Fruit fly (Drosophila melanogaster) whole organism, embryonic: Measurements from ENCODE around the gene CG10274.

ENCODE experiments used
- B-H2 ChIP-seq: fragments of 200-800 bp; sonication (Bioruptor generic); optimal IDR thresholded peaks from 2 replicates; lab custom pipeline; 2018; ENCODE audit warnings: missing biosample characterization, mild to moderate bottlenecking, missing genetic modification characterization
- BEAF-32 ChIP-seq: fragments of 200-800 bp; sonication (Bioruptor generic); optimal IDR thresholded peaks from 3 replicates; lab custom pipeline; 2017; ENCODE audit warnings: missing biosample characterization, missing genetic modification characterization, mild to moderate bottlenecking, moderate library complexity, missing genetic modification reagents
- C15 ChIP-seq: fragments of 200-800 bp; sonication (Bioruptor generic); IDR thresholded peaks from 3 replicates; pipeline ENCODE4 v1.3.6; 2022; ENCODE audit warnings: missing biosample characterization, missing genetic modification characterization
- CG12659 ChIP-seq: fragments of 200-800 bp; sonication (Bioruptor generic); optimal IDR thresholded peaks from 3 replicates; lab custom pipeline; 2017; ENCODE audit warnings: mild to moderate bottlenecking, missing biosample characterization, missing genetic modification reagents, missing genetic modification characterization
- CG13424 ChIP-seq: fragments of 200-800 bp; sonication (Bioruptor generic); optimal IDR thresholded peaks from 2 replicates; lab custom pipeline; 2019; ENCODE audit warnings: missing biosample characterization, mild to moderate bottlenecking, missing genetic modification characterization, moderate library complexity
- CG15696 ChIP-seq: fragments of 200-800 bp; sonication (Bioruptor generic); optimal IDR thresholded peaks from 2 replicates; lab custom pipeline; 2019; ENCODE audit warnings: missing biosample characterization, mild to moderate bottlenecking, missing genetic modification characterization, moderate library complexity
- CG1602 ChIP-seq: fragments of 200-800 bp; sonication (Bioruptor generic); optimal IDR thresholded peaks from 3 replicates; lab custom pipeline; 2016; ENCODE audit warnings: missing biosample characterization, missing genetic modification characterization
- CG18599 ChIP-seq: fragments of 200-800 bp; sonication (Bioruptor generic); optimal IDR thresholded peaks from 3 replicates; lab custom pipeline; 2017; ENCODE audit warnings: missing biosample characterization, missing genetic modification characterization, mild to moderate bottlenecking, moderate library complexity, missing genetic modification reagents
- CG2116 ChIP-seq: fragments of 200-800 bp; sonication (Bioruptor generic); optimal IDR thresholded peaks from 3 replicates; lab custom pipeline; 2018; ENCODE audit warnings: missing biosample characterization, mild to moderate bottlenecking, missing genetic modification characterization
- CG30020 ChIP-seq: fragments of 200-800 bp; optimal IDR thresholded peaks from 2 replicates; lab custom pipeline; 2019; ENCODE audit warnings: missing biosample characterization, mild to moderate bottlenecking, missing genetic modification characterization, moderate library complexity
- CG33557 ChIP-seq: fragments of 200-800 bp; sonication (Bioruptor generic); optimal IDR thresholded peaks from 2 replicates; lab custom pipeline; 2019; ENCODE audit warnings: missing biosample characterization, mild to moderate bottlenecking, missing genetic modification characterization, moderate library complexity
- CG4328 ChIP-seq: fragments of 200-800 bp; sonication (Bioruptor generic); optimal IDR thresholded peaks from 3 replicates; lab custom pipeline; 2017; ENCODE audit warnings: missing biosample characterization, missing genetic modification reagents, missing genetic modification characterization
- CG4360 ChIP-seq: fragments of 200-800 bp; sonication (Bioruptor generic); IDR thresholded peaks from 2 replicates; pipeline ENCODE4 v1.3.6; 2022; ENCODE audit warnings: missing biosample characterization, missing genetic modification characterization
- CG4854 ChIP-seq: fragments of 200-800 bp; sonication (Bioruptor generic); optimal IDR thresholded peaks from 2 replicates; lab custom pipeline; 2016; ENCODE audit warnings: missing biosample characterization, missing genetic modification characterization, inconsistent platforms
- CG6813 ChIP-seq: fragments of 200-800 bp; sonication (Bioruptor generic); optimal IDR thresholded peaks from 2 replicates; lab custom pipeline; 2017; ENCODE audit warnings: missing biosample characterization, missing genetic modification characterization, mild to moderate bottlenecking, moderate library complexity, missing genetic modification reagents
- CG9727 ChIP-seq: fragments of 200-800 bp; sonication (Bioruptor generic); optimal IDR thresholded peaks from 3 replicates; lab custom pipeline; 2017; ENCODE audit warnings: missing biosample characterization, mild to moderate bottlenecking, missing genetic modification characterization
- Gug ChIP-seq: fragments of 200-800 bp; sonication (Bioruptor generic); IDR thresholded peaks from 4 replicates; pipeline ENCODE4 v1.3.6; 2022; ENCODE audit warnings: missing biosample characterization, missing genetic modification characterization
- H2.0 ChIP-seq: fragments of 200-800 bp; sonication (Bioruptor generic); IDR thresholded peaks from 2 replicates; pipeline ENCODE4 v1.3.6; 2022; ENCODE audit warnings: missing biosample characterization, missing genetic modification characterization
- Hr39 ChIP-seq: fragments of >200 bp; optimal IDR thresholded peaks from 2 replicates; lab custom pipeline; 2017
- MBD-R2 ChIP-seq: fragments of 200-800 bp; sonication (Bioruptor generic); IDR thresholded peaks from 2 replicates; pipeline ENCODE4 v1.3.6; 2022; ENCODE audit warnings: missing biosample characterization, missing genetic modification characterization
- Meics ChIP-seq: fragments of 200-800 bp; sonication (Bioruptor generic); optimal IDR thresholded peaks from 2 replicates; lab custom pipeline; 2017; ENCODE audit warnings: missing biosample characterization, mild to moderate bottlenecking, missing genetic modification characterization
- NC2α ChIP-seq: fragments of 200-800 bp; sonication (Bioruptor generic); optimal IDR thresholded peaks from 2 replicates; lab custom pipeline; 2016; ENCODE audit warnings: missing biosample characterization, missing genetic modification characterization
- crol ChIP-seq: fragments of 200-800 bp; sonication (Bioruptor generic); IDR thresholded peaks from 2 replicates; pipeline ENCODE4 v1.3.6; 2022; ENCODE audit warnings: missing biosample characterization, missing genetic modification characterization
- crp ChIP-seq, 2 experiments: fragments of 200-800 bp; sonication (Bioruptor generic); optimal IDR thresholded peaks; 2 replicates in 1 of 2; 3 replicates in 1 of 2; lab custom pipeline; 2017; ENCODE audit warnings: missing biosample characterization in 2 of 2, missing genetic modification characterization in 2 of 2, mild to moderate bottlenecking in 1 of 2, moderate library complexity in 1 of 2
- gcm ChIP-seq: fragments of 200-800 bp; sonication (Bioruptor generic); optimal IDR thresholded peaks from 2 replicates; lab custom pipeline; 2019; ENCODE audit warnings: missing biosample characterization, mild to moderate bottlenecking, missing genetic modification characterization, moderate library complexity
- gsb-n ChIP-seq: fragments of 200-800 bp; sonication (Bioruptor generic); optimal IDR thresholded peaks from 3 replicates; lab custom pipeline; 2018; ENCODE audit warnings: missing biosample characterization, mild to moderate bottlenecking, missing genetic modification characterization
- gt ChIP-seq: fragments of 200-800 bp; sonication (Bioruptor generic); IDR thresholded peaks from 2 replicates; pipeline ENCODE4 v1.3.6; 2022; ENCODE audit warnings: missing biosample characterization, missing genetic modification characterization
- hkb ChIP-seq, 2 experiments: fragments of 200-800 bp in 1 of 2; fragments of >200 bp in 1 of 2; sonication (Bioruptor generic) in 1 of 2; IDR thresholded peaks in 1 of 2; optimal IDR thresholded peaks in 1 of 2; 2 replicates each; pipeline versions ENCODE4 v1.3.6 to Lab custom; 2017 to 2022; ENCODE audit warnings: missing biosample characterization in 1 of 2, missing genetic modification characterization in 1 of 2
- mld ChIP-seq: fragments of 200-800 bp; sonication (Bioruptor generic); IDR thresholded peaks from 3 replicates; pipeline ENCODE4 v1.3.6; 2022; ENCODE audit warnings: missing biosample characterization, missing genetic modification characterization; ENCODE audit not compliant: partially characterized antibody
- nau ChIP-seq: fragments of 200-800 bp; sonication (Bioruptor generic); optimal IDR thresholded peaks from 3 replicates; lab custom pipeline; 2017; ENCODE audit warnings: missing biosample characterization, mild to moderate bottlenecking, missing genetic modification characterization, missing genetic modification reagents
- nerfin-1 ChIP-seq: fragments of 200-800 bp; sonication (Bioruptor generic); optimal IDR thresholded peaks from 3 replicates; lab custom pipeline; 2019; ENCODE audit warnings: missing biosample characterization, mild to moderate bottlenecking, missing genetic modification characterization, moderate library complexity
- nerfin-2 ChIP-seq: fragments of 200-800 bp; sonication (Bioruptor generic); IDR thresholded peaks from 2 replicates; pipeline ENCODE4 v1.3.6; 2022; ENCODE audit warnings: missing biosample characterization, missing genetic modification characterization; ENCODE audit not compliant: partially characterized antibody
- oc ChIP-seq: fragments of 200-800 bp; sonication (Bioruptor generic); optimal IDR thresholded peaks from 2 replicates; lab custom pipeline; 2018; ENCODE audit warnings: missing biosample characterization, mild to moderate bottlenecking, missing genetic modification characterization, moderate library complexity
- phol ChIP-seq: fragments of 200-800 bp; sonication (Bioruptor generic); optimal IDR thresholded peaks from 3 replicates; lab custom pipeline; 2018; ENCODE audit warnings: missing biosample characterization, mild to moderate bottlenecking, missing genetic modification characterization, moderate library complexity
- pros ChIP-seq: fragments of 200-800 bp; sonication (Bioruptor generic); optimal IDR thresholded peaks from 3 replicates; lab custom pipeline; 2019; ENCODE audit warnings: missing biosample characterization, mild to moderate bottlenecking, missing genetic modification characterization, moderate library complexity
- slbo ChIP-seq: fragments of 200-800 bp; sonication (Bioruptor generic); IDR thresholded peaks from 2 replicates; pipeline ENCODE4 v1.3.6; 2022; ENCODE audit warnings: missing biosample characterization, missing genetic modification characterization
- sna ChIP-seq: fragments of 200-800 bp; sonication (Bioruptor generic); IDR thresholded peaks from 2 replicates; pipeline ENCODE4 v1.3.6; 2022; ENCODE audit warnings: missing biosample characterization, missing genetic modification characterization; ENCODE audit not compliant: partially characterized antibody
- trem ChIP-seq: fragments of 200-800 bp; optimal IDR thresholded peaks from 3 replicates; lab custom pipeline; 2019; ENCODE audit warnings: missing biosample characterization, mild to moderate bottlenecking, missing genetic modification characterization, moderate library complexity
- tup ChIP-seq: fragments of 200-800 bp; sonication (Bioruptor generic); optimal IDR thresholded peaks from 2 replicates; lab custom pipeline; 2016; ENCODE audit warnings: missing biosample characterization, mild to moderate bottlenecking, missing genetic modification characterization, moderate library complexity
- vfl ChIP-seq: fragments of 200-800 bp; sonication (Bioruptor generic); optimal IDR thresholded peaks from 2 replicates; lab custom pipeline; 2016; ENCODE audit warnings: missing biosample characterization, missing genetic modification characterization
- zen ChIP-seq: fragments of 200-800 bp; sonication (Bioruptor generic); optimal IDR thresholded peaks from 3 replicates; lab custom pipeline; 2018; ENCODE audit warnings: missing biosample characterization, mild to moderate bottlenecking, missing genetic modification characterization, moderate library complexity
- zen2 ChIP-seq: fragments of 200-800 bp; sonication (Bioruptor generic); IDR thresholded peaks from 3 replicates; pipeline ENCODE4 v1.3.6; 2022; ENCODE audit warnings: missing biosample characterization, missing genetic modification characterization; ENCODE audit not compliant: partially characterized antibody

CG10274 gene

dm6 chr3L:6173826-6174255, 7.8 kb downstream of the CG10274 start, which contains the start of the genes fmt and CG7376 (continued):
- TF ChIP-seq CG4328 (GFP tag; lab: Kevin White, UChicago) (peak; percentile 11), mld (peak; percentile 61; the same call in 2 of the 3 replicates), tup (GFP tag; lab: Kevin White, UChicago) (no peak), trem (peak; percentile 72), MBD-R2 (peak; percentile 46; the same call in 1 of the 2 replicates), slbo (peak; percentile 61), zen2 (GFP tag; lab: Robert Waterston, UW) (peak; percentile 54; the same call in 1 of the 3 replicates), NC2α (no peak), phol (tag; lab: Kevin White, UChicago) (peak; percentile 68), BEAF-32 (GFP tag; lab: Kevin White, UChicago) (peak; percentile 63), nau (GFP tag; lab: Kevin White, UChicago) (no peak), H2.0 (GFP tag; lab: Robert Waterston, UW) (no peak), zen (tag; lab: Kevin White, UChicago) (peak; percentile 59), CG33557 (GFP tag; lab: Kevin White, UChicago) (no peak), CG18599 (GFP tag; lab: Kevin White, UChicago) (no peak), CG12659 (GFP tag; lab: Kevin White, UChicago) (peak; percentile 80), CG2116 (GFP tag; lab: Kevin White, UChicago) (peak; percentile 93), B-H2 (peak; percentile 43), CG6813 (GFP tag; lab: Kevin White, UChicago) (no peak), Gug (no peak), gt (GFP tag; lab: Robert Waterston, UW) (no peak), vfl (GFP tag; lab: Kevin White, UChicago) (no peak), Meics (GFP tag; lab: Kevin White, UChicago) (no peak), CG30020 (peak; percentile 94), CG13424 (tag; lab: Kevin White, UChicago) (peak; percentile 58), CG1602 (GFP tag; lab: Kevin White, UChicago) (peak; percentile 10), CG9727 (no peak), crp (GFP tag; optimal IDR thresholded peaks at IDR 0.05; lab: Kevin White, UChicago) (no peak), C15 (GFP tag; lab: Robert Waterston, UW) (no peak), CG15696 (tag; lab: Kevin White, UChicago) (peak; percentile 34), gcm (no peak), sna (GFP tag; lab: Robert Waterston, UW) (peak; percentile 75)

- TF ChIP-seq hkb (optimal IDR thresholded peaks at IDR 0.05; lab: Kevin White, UChicago) (no peak), hkb (GFP tag; IDR thresholded peaks at IDR 0.05; lab: Robert Waterston, UW) (no peak), pros (GFP tag; lab: Kevin White, UChicago) (peak; percentile 72), Hr39 (lab: Kevin White, UChicago) (no peak), gsb-n (tag; lab: Kevin White, UChicago) (peak; percentile 50), CG4360 (GFP tag; lab: Robert Waterston, UW) (peak; percentile 52; the same call in 1 of the 2 replicates), oc (tag; lab: Kevin White, UChicago) (peak; percentile 77), nerfin-2 (GFP tag; lab: Robert Waterston, UW) (peak; percentile 21; the same call in 1 of the 2 replicates), nerfin-1 (tag; lab: Kevin White, UChicago) (peak; percentile 95), CG4854 (no peak), crol (GFP tag; lab: Robert Waterston, UW) (peak; percentile 27; the same call in 1 of the 2 replicates)
Measured at dm6 chr3L:6162483-6163128, 19.0 kb downstream of the CG10274 start, which contains the start of gene Prdm13. TSS of gene Prdm13 (plus strand) at chr3L:6163127.
